Worm (Caenorhabditis elegans) whole organism, young adult: ENCODE data around the gene AH6.3.

Experiments used
- F22D6.2 ChIP-seq: sonication (generic microtip); optimal IDR thresholded peaks from 2 replicates; lab custom pipeline; 2016; ENCODE audit warnings: mild to moderate bottlenecking, missing genetic modification characterization, missing compliant biosample characterization
- F49E8.2 ChIP-seq: sonication (generic microtip); optimal IDR thresholded peaks from 3 replicates; lab custom pipeline; 2017; ENCODE audit warnings: missing genetic modification characterization, mild to moderate bottlenecking, missing compliant biosample characterization, antibody characterized with exemption, moderate library complexity; ENCODE audit not compliant: insufficient read depth
- ama-1 ChIP-seq, 3 experiments: fragments of 150-350 bp in 1 of 3; sonication (generic microtip) in 2 of 3; optimal IDR thresholded peaks; 2 replicates each; lab custom pipeline; 2014 to 2018; ENCODE audit warnings: missing biosample characterization in 2 of 3, missing genetic modification characterization in 2 of 3, missing genetic modification reagents in 2 of 3
- bed-1 ChIP-seq: fragments of 200-800 bp; sonication (Bioruptor generic); IDR thresholded peaks from 2 replicates; pipeline ENCODE4 v1.3.6; 2022; ENCODE audit warnings: missing genetic modification reagents, missing genetic modification characterization, missing compliant biosample characterization
- ekl-4 ChIP-seq: fragments of 200-800 bp; sonication (Bioruptor generic); IDR thresholded peaks from 2 replicates; pipeline ENCODE4 v1.3.6; 2022; ENCODE audit warnings: missing genetic modification reagents, missing genetic modification characterization, missing compliant biosample characterization
- fkh-3 ChIP-seq: sonication (generic microtip); optimal IDR thresholded peaks from 2 replicates; lab custom pipeline; 2016; ENCODE audit warnings: mild to moderate bottlenecking, missing genetic modification characterization, missing compliant biosample characterization
- madf-8 ChIP-seq: fragments of 200-800 bp; sonication (Bioruptor generic); conservative IDR thresholded peaks from 2 replicates; pipeline ENCODE4 v1.3.6; 2022; ENCODE audit warnings: missing genetic modification reagents, missing genetic modification characterization, missing compliant biosample characterization
- pha-4 ChIP-seq: fragments of 150-350 bp; sonication (generic microtip); optimal IDR thresholded peaks from 2 replicates; lab custom pipeline; 2014; ENCODE audit warnings: missing biosample characterization, missing genetic modification reagents, missing genetic modification characterization
- unc-130 ChIP-seq: sonication (generic microtip); optimal IDR thresholded peaks from 2 replicates; lab custom pipeline; 2016; ENCODE audit warnings: missing genetic modification reagents, missing genetic modification characterization, missing compliant biosample characterization

DNA sequence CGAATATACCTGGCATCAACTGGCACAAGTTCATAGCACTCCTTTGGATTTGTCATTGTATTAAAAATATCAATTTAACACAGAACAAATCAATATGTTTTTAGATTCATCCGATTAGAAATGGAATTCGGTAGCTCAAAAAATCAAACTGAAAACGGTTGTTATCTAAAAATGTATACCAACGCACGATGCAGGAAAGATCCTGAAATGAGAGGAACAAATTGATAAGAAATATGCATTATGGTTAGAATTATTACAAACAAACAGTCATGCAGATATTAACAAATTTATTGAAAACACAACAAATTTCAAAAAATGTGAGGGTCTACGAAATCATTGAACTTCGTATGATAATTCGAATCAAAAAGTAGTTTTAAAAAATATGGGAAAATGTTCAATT, 48.8 kb upstream of the AH6.3 start, which contains the start of gene T19H5.6:
- TF ChIP-seq fkh-3 (tag; lab: Kevin White, UChicago) (no peak), unc-130 (GFP tag; lab: Kevin White, UChicago) (no peak), bed-1 (GFP tag; lab: Robert Waterston, UW) (no peak), ama-1 (optimal IDR thresholded peaks at IDR 0.05; lab: Kevin White, UChicago) (no peak), ama-1 (GFP tag; optimal IDR thresholded peaks at IDR 0.05; lab: Kevin White, UChicago) (no peak), F49E8.2 (tag; lab: Kevin White, UChicago) (no peak), pha-4 (tag; lab: Kevin White, UChicago) (no peak), F22D6.2 (tag; lab: Kevin White, UChicago) (no peak), madf-8 (GFP tag; lab: Robert Waterston, UW) (no peak), ekl-4 (no peak)
